Fruit fly (Drosophila melanogaster) whole organism, wandering third instar larva: ENCODE results near the gene CG13601.

Experiments
- Abd-B ChIP-seq: fragments of >200 bp; optimal IDR thresholded peaks from 2 replicates; lab custom pipeline; 2017; ENCODE audit warnings: missing biosample characterization, missing genetic modification characterization
- CG32264 ChIP-seq: fragments of 200-800 bp; sonication (Bioruptor generic); optimal IDR thresholded peaks from 2 replicates; lab custom pipeline; 2016; ENCODE audit warnings: missing biosample characterization, missing genetic modification characterization
- CG9705 ChIP-seq: fragments of 200-800 bp; sonication (Bioruptor generic); optimal IDR thresholded peaks from 2 replicates; lab custom pipeline; 2018; ENCODE audit warnings: missing biosample characterization, mild to moderate bottlenecking, missing genetic modification characterization
- CrebA ChIP-seq: fragments of 200-800 bp; sonication (Bioruptor generic); optimal IDR thresholded peaks from 2 replicates; lab custom pipeline; 2016; ENCODE audit warnings: missing biosample characterization, mild to moderate bottlenecking, missing genetic modification characterization, borderline replicate concordance
- Dfd ChIP-seq: fragments of >200 bp; optimal IDR thresholded peaks from 2 replicates; lab custom pipeline; 2017; ENCODE audit warnings: missing biosample characterization, missing genetic modification characterization
- Dif ChIP-seq: fragments of 200-275, 200-300 bp; sonication (Bioruptor generic); optimal IDR thresholded peaks from 2 replicates; lab custom pipeline; 2018; ENCODE audit warnings: missing biosample characterization, missing genetic modification characterization; ENCODE audit not compliant: partially characterized antibody
- GATAd ChIP-seq: sonication (Bioruptor generic); optimal IDR thresholded peaks from 2 replicates; lab custom pipeline; 2016; ENCODE audit warnings: missing biosample characterization, missing genetic modification characterization
- HLH106 ChIP-seq: fragments of 200-800 bp; optimal IDR thresholded peaks from 3 replicates; lab custom pipeline; 2019; ENCODE audit warnings: missing biosample characterization, mild to moderate bottlenecking, missing genetic modification characterization, moderate library complexity
- Hnf4 ChIP-seq: fragments of 200-800 bp; sonication (Bioruptor generic); optimal IDR thresholded peaks from 2 replicates; lab custom pipeline; 2016; ENCODE audit warnings: missing biosample characterization, mild to moderate bottlenecking, missing genetic modification characterization
- Hr78 ChIP-seq: fragments of >200 bp; optimal IDR thresholded peaks from 2 replicates; lab custom pipeline; 2017; ENCODE audit warnings: missing biosample characterization, missing genetic modification characterization
- Hr83 ChIP-seq: fragments of 200-300 bp; sonication (Bioruptor generic); optimal IDR thresholded peaks from 2 replicates; lab custom pipeline; 2016; ENCODE audit warnings: missing biosample characterization, mild to moderate bottlenecking, missing genetic modification characterization, moderate library complexity; ENCODE audit not compliant: poor library complexity, severe bottlenecking
- Jra ChIP-seq: sonication (Bioruptor generic); optimal IDR thresholded peaks from 2 replicates; lab custom pipeline; 2016; ENCODE audit warnings: missing biosample characterization, missing genetic modification characterization
- Mio ChIP-seq: sonication (Bioruptor generic); optimal IDR thresholded peaks from 2 replicates; lab custom pipeline; 2016; ENCODE audit warnings: missing biosample characterization, missing genetic modification characterization
- Myc ChIP-seq: fragments of >200 bp; optimal IDR thresholded peaks from 2 replicates; lab custom pipeline; 2017
- N ChIP-seq: fragments of >200 bp; optimal IDR thresholded peaks from 2 replicates; lab custom pipeline; 2018; ENCODE audit warnings: missing biosample characterization, missing external identifiers, missing genetic modification characterization
- OdsH ChIP-seq: fragments of 200-800 bp; sonication (Bioruptor generic); optimal IDR thresholded peaks from 2 replicates; lab custom pipeline; 2016; ENCODE audit warnings: missing biosample characterization, mild to moderate bottlenecking, missing genetic modification characterization
- Rel ChIP-seq, 2 experiments: fragments of 200-800 bp; sonication (Bioruptor generic) in 1 of 2; optimal IDR thresholded peaks; 2 replicates in 1 of 2; 3 replicates in 1 of 2; lab custom pipeline; 2016 to 2019; ENCODE audit warnings: mild to moderate bottlenecking in 2 of 2, missing biosample characterization in 2 of 2, missing genetic modification characterization in 2 of 2, moderate library complexity in 1 of 2
- Sp1 ChIP-seq: fragments of 200-800 bp; sonication (Bioruptor generic); optimal IDR thresholded peaks from 3 replicates; lab custom pipeline; 2019; ENCODE audit warnings: missing biosample characterization, mild to moderate bottlenecking, missing genetic modification characterization, moderate library complexity
- Vsx2 ChIP-seq: fragments of 200-300, 225-300 bp; sonication (Bioruptor generic); optimal IDR thresholded peaks from 2 replicates; lab custom pipeline; 2018; ENCODE audit warnings: missing biosample characterization, missing genetic modification characterization; ENCODE audit not compliant: partially characterized antibody
- br ChIP-seq: fragments of 200-800 bp; sonication (Bioruptor generic); optimal IDR thresholded peaks from 2 replicates; lab custom pipeline; 2016; ENCODE audit warnings: missing biosample characterization, missing genetic modification characterization
- brk ChIP-seq: fragments of 200-800 bp; sonication (Bioruptor generic); optimal IDR thresholded peaks from 2 replicates; lab custom pipeline; 2016; ENCODE audit warnings: missing biosample characterization, mild to moderate bottlenecking, missing genetic modification characterization
- dl ChIP-seq, 2 experiments: fragments of 175-275, 200-275 bp in 1 of 2; fragments of 200-275 bp in 1 of 2; sonication (Bioruptor generic); optimal IDR thresholded peaks; lab custom pipeline; 2018; ENCODE audit warnings: mild to moderate bottlenecking in 2 of 2, missing biosample characterization in 2 of 2, missing genetic modification characterization in 2 of 2, moderate library complexity in 2 of 2; ENCODE audit not compliant: partially characterized antibody in 2 of 2, insufficient read depth in 1 of 2
- dmrt93B ChIP-seq: fragments of 200-800 bp; sonication (Bioruptor generic); optimal IDR thresholded peaks from 2 replicates; lab custom pipeline; 2018; ENCODE audit warnings: missing biosample characterization, mild to moderate bottlenecking, missing genetic modification characterization
- dsf ChIP-seq: sonication (Bioruptor generic); optimal IDR thresholded peaks from 2 replicates; lab custom pipeline; 2016; ENCODE audit warnings: missing biosample characterization, missing genetic modification characterization, borderline replicate concordance
- ey ChIP-seq: fragments of 200-800 bp; sonication (Bioruptor generic); optimal IDR thresholded peaks from 2 replicates; lab custom pipeline; 2016; ENCODE audit warnings: missing biosample characterization, missing genetic modification characterization
- foxo ChIP-seq, 2 experiments: fragments of 200-800 bp; sonication (Bioruptor generic); optimal IDR thresholded peaks; 2 replicates in 1 of 2; 3 replicates in 1 of 2; lab custom pipeline; 2016 to 2017; ENCODE audit warnings: missing biosample characterization in 2 of 2, missing genetic modification characterization in 2 of 2
- fru ChIP-seq: fragments of 200-800 bp; sonication (Bioruptor generic); optimal IDR thresholded peaks from 3 replicates; lab custom pipeline; 2016; ENCODE audit warnings: missing biosample characterization, mild to moderate bottlenecking, missing genetic modification characterization
- h ChIP-seq: fragments of 200-800 bp; sonication (Bioruptor generic); optimal IDR thresholded peaks from 3 replicates; lab custom pipeline; 2016; ENCODE audit warnings: missing biosample characterization, mild to moderate bottlenecking, missing genetic modification characterization
- jim ChIP-seq: fragments of 175-275, 200-325 bp; sonication (Bioruptor generic); optimal IDR thresholded peaks from 2 replicates; lab custom pipeline; 2016; ENCODE audit warnings: missing biosample characterization, mild to moderate bottlenecking, missing genetic modification characterization
- lola ChIP-seq: fragments of >200 bp; optimal IDR thresholded peaks from 2 replicates; lab custom pipeline; 2017; ENCODE audit warnings: missing biosample characterization, missing genetic modification characterization
- pan ChIP-seq: fragments of >200 bp; optimal IDR thresholded peaks from 2 replicates; lab custom pipeline; 2017
- psq ChIP-seq: fragments of 200-800 bp; sonication (Bioruptor generic); optimal IDR thresholded peaks from 3 replicates; lab custom pipeline; 2017; ENCODE audit warnings: missing biosample characterization, mild to moderate bottlenecking, missing genetic modification characterization, moderate library complexity
- rgr ChIP-seq: fragments of 200-800 bp; sonication (Bioruptor generic); optimal IDR thresholded peaks from 3 replicates; lab custom pipeline; 2016; ENCODE audit warnings: missing biosample characterization, mild to moderate bottlenecking, missing genetic modification characterization
- sage ChIP-seq: fragments of 200-800 bp; sonication (Bioruptor generic); optimal IDR thresholded peaks from 2 replicates; lab custom pipeline; 2016; ENCODE audit warnings: missing biosample characterization, mild to moderate bottlenecking, missing genetic modification characterization
- sv ChIP-seq: fragments of 200-800 bp; sonication (Bioruptor generic); optimal IDR thresholded peaks from 3 replicates; lab custom pipeline; 2016; ENCODE audit warnings: missing biosample characterization, missing genetic modification characterization
- tai ChIP-seq: sonication (Bioruptor generic); optimal IDR thresholded peaks from 2 replicates; lab custom pipeline; 2016; ENCODE audit warnings: missing biosample characterization, missing genetic modification characterization
- usp ChIP-seq: fragments of >200 bp; optimal IDR thresholded peaks from 2 replicates; lab custom pipeline; 2017; ENCODE audit warnings: missing biosample characterization, missing genetic modification characterization
- woc ChIP-seq: sonication (Bioruptor generic); optimal IDR thresholded peaks from 2 replicates; lab custom pipeline; 2016; ENCODE audit warnings: missing biosample characterization, mild to moderate bottlenecking, missing genetic modification characterization

The CG13601 gene

DNA sequence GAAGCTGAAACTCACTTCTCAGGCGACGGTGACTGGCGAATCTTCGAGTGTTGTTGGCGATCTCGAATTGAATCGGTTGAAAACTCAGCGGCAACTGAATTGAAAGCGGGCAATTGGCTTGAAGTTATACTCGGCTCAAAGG is 20.8 kb upstream of the CG13601 start, which contains the start of gene CG12268:
TSS of gene CG12268 (minus strand) at position 101 of the 142 bp plus-strand sequence.
- TF ChIP-seq h (GFP tag; lab: Kevin White, UChicago) (no peak), Hnf4 (GFP tag; lab: Kevin White, UChicago) (no peak), tai (GFP tag; lab: Kevin White, UChicago) (no peak), Jra (no peak), Rel (GFP tag; optimal IDR thresholded peaks at IDR 0.05; lab: Kevin White, UChicago) (no peak), Rel (tag; optimal IDR thresholded peaks at IDR 0.05; lab: Kevin White, UChicago) (no peak)

DNA sequence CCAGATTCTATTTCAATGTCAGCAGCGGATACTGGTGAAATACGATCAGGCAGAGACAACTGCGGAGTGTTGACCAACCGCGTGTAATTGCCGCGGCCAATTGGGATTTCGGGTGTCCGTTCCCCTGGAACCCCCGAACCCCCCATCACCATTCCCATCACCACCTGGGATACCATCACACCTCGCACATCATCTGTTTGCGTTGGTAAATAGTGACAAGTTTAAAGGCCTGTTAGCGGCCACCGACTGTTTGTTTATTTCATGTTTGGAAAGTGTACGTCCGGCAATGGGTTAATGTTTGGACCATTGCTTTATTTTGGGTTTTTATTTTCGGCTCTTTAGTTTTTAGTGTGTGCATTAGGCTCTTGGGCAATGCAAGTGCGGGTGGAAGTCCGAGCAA is 19.6 kb upstream of the CG13601 start:
- TF ChIP-seq psq (GFP tag; lab: Kevin White, UChicago): no peak
- TF ChIP-seq ey: no peak
- TF ChIP-seq foxo (GFP tag; optimal IDR thresholded peaks at IDR 0.05; lab: Kevin White, UChicago): no peak
- TF ChIP-seq usp (GFP tag; lab: Kevin White, UChicago): no peak
- no peak for TF ChIP-seq sv
- TF ChIP-seq lola (GFP tag; lab: Kevin White, UChicago): no peak
- TF ChIP-seq Dfd (GFP tag; lab: Kevin White, UChicago): no peak
- no peak for TF ChIP-seq CrebA
- no peak for TF ChIP-seq Dif (GFP tag; lab: Kevin White, UChicago)
- TF ChIP-seq Sp1 (GFP tag; lab: Kevin White, UChicago): no peak
- no peak for TF ChIP-seq Rel (GFP tag; optimal IDR thresholded peaks at IDR 0.05; lab: Kevin White, UChicago)
- TF ChIP-seq Rel (tag; optimal IDR thresholded peaks at IDR 0.05; lab: Kevin White, UChicago): no peak
- TF ChIP-seq CG32264: no peak
- no peak for TF ChIP-seq OdsH (GFP tag; lab: Kevin White, UChicago)
- no peak for TF ChIP-seq tai (GFP tag; lab: Kevin White, UChicago)
- TF ChIP-seq sage (GFP tag; lab: Kevin White, UChicago): no peak
- no peak for TF ChIP-seq CG9705
- TF ChIP-seq Hr78 (GFP tag; lab: Kevin White, UChicago): no peak

DNA sequence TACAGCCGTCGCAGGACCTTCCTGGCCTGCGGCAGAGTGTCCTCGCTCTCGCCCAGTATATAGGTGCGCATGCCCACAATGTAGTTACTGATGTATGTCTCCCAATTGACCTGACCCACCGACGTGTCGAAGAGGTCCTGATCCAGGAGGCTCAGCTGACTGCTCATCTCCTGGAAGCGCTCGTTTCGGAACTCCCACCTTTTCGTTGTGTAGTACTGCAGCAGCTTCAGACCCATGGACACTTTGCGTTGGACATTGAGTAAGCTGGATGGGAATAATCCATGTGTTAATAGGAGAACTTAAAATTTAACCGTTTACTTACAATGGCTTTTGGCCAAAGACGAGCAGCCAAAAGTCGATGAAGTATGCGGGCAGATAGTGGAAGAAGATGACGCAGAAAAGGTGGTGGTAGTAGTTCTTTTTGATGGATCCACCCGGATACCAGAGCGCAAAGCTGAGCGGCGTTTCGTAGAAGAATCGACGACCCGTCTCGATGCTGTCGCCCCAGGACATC is 16.5 kb upstream of the CG13601 start:
- TF ChIP-seq dl (GFP tag; optimal IDR thresholded peaks at IDR 0.05; lab: Kevin White, UChicago; ENCODE audit: insufficient read depth in 1 of 2, partially characterized antibody in 2 of 2) (no peak), Dif (GFP tag; lab: Kevin White, UChicago) (no peak), dsf (no peak), Mio (GFP tag; lab: Kevin White, UChicago) (no peak), woc (GFP tag; lab: Kevin White, UChicago) (no peak), Dfd (GFP tag; lab: Kevin White, UChicago) (no peak), tai (GFP tag; lab: Kevin White, UChicago) (no peak), h (GFP tag; lab: Kevin White, UChicago) (no peak), foxo (GFP tag; optimal IDR thresholded peaks at IDR 0.05; lab: Kevin White, UChicago) (no peak), brk (no peak)

DNA sequence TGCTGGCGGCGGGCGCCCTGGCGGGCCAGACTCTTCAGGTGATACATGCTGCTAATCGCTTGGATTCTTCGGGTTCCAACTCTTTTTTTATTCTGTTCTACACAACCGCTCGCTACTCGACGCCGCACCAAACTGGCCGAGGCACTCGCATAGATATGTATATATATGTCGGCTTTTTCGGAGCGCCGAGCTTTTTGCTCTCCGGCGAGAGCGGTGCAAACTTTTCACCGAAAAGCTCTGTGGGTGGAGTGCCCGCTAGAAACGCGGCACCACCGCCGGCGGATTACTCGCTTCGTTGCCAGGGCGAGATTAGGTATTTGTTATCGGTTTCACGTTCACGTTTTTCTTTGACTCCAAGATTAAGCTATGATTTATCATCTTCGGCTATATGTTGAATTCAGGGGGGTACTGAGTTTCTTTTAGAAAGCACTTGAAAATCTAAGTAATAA is 15.6 kb upstream of the CG13601 start, which contains the start of gene Gdh:
TSS of gene Gdh (minus strand) at position 137 of the 449 bp plus-strand sequence.
- TF ChIP-seq dmrt93B (GFP tag; lab: Kevin White, UChicago): no peak
- no peak for TF ChIP-seq ey
- TF ChIP-seq Vsx2 (GFP tag; lab: Kevin White, UChicago): no peak
- no peak for TF ChIP-seq pan (lab: Kevin White, UChicago)
- no peak for TF ChIP-seq lola (GFP tag; lab: Kevin White, UChicago)
- no peak for TF ChIP-seq CG9705
- TF ChIP-seq Mio (GFP tag; lab: Kevin White, UChicago): no peak
- no peak for TF ChIP-seq Jra
- peak; percentile 42 to 76 for TF ChIP-seq dl (GFP tag; optimal IDR thresholded peaks at IDR 0.05; lab: Kevin White, UChicago; ENCODE audit: insufficient read depth in 1 of 2, partially characterized antibody in 2 of 2)
- TF ChIP-seq woc (GFP tag; lab: Kevin White, UChicago): no peak
- no peak for TF ChIP-seq br (GFP tag; lab: Kevin White, UChicago)
- no peak for TF ChIP-seq OdsH (GFP tag; lab: Kevin White, UChicago)
- TF ChIP-seq brk: no peak
- TF ChIP-seq CG32264: no peak
- TF ChIP-seq h (GFP tag; lab: Kevin White, UChicago): peak; percentile 33
- TF ChIP-seq Hnf4 (GFP tag; lab: Kevin White, UChicago): no peak
- no peak for TF ChIP-seq Myc
- no peak for TF ChIP-seq sv
- TF ChIP-seq Hr83 (GFP tag; lab: Kevin White, UChicago): no peak
- TF ChIP-seq jim (GFP tag; lab: Kevin White, UChicago): no peak
- no peak for TF ChIP-seq N (GFP tag; lab: Kevin White, UChicago)
- no peak for TF ChIP-seq tai (GFP tag; lab: Kevin White, UChicago)
- no peak for TF ChIP-seq GATAd
- TF ChIP-seq Dfd (GFP tag; lab: Kevin White, UChicago): no peak
- TF ChIP-seq fru (GFP tag; lab: Kevin White, UChicago): no peak
- TF ChIP-seq usp (GFP tag; lab: Kevin White, UChicago): no peak
- no peak for TF ChIP-seq Rel (GFP tag; optimal IDR thresholded peaks at IDR 0.05; lab: Kevin White, UChicago)
- TF ChIP-seq Rel (tag; optimal IDR thresholded peaks at IDR 0.05; lab: Kevin White, UChicago): peak; percentile 49
- no peak for TF ChIP-seq Hr78 (GFP tag; lab: Kevin White, UChicago)
- TF ChIP-seq psq (GFP tag; lab: Kevin White, UChicago): no peak
- no peak for TF ChIP-seq dsf
- no peak for TF ChIP-seq Abd-B
- peak; percentile 15 for TF ChIP-seq HLH106 (tag; lab: Kevin White, UChicago)
- peak; percentile 18 for TF ChIP-seq rgr
- no peak for TF ChIP-seq foxo (GFP tag; optimal IDR thresholded peaks at IDR 0.05; lab: Kevin White, UChicago)
- no peak for TF ChIP-seq CrebA
- TF ChIP-seq sage (GFP tag; lab: Kevin White, UChicago): no peak
- TF ChIP-seq Sp1 (GFP tag; lab: Kevin White, UChicago): peak; percentile 33
- TF ChIP-seq Dif (GFP tag; lab: Kevin White, UChicago): peak; percentile 85
